Worm (Caenorhabditis elegans) whole organism, L3 larva: ENCODE data around the gene T09B9.4.

Experiments used
- ceh-82 ChIP-seq: fragments of 150-350 bp; optimal IDR thresholded peaks from 2 replicates; lab custom pipeline; 2014; ENCODE audit warnings: missing biosample characterization, missing genetic modification characterization
- lin-39 ChIP-seq: fragments of 150-350 bp; optimal IDR thresholded peaks from 2 replicates; lab custom pipeline; 2018; ENCODE audit warnings: missing biosample characterization, missing genetic modification reagents, missing genetic modification characterization
- pha-4 ChIP-seq: fragments of 150-350 bp; optimal IDR thresholded peaks from 2 replicates; lab custom pipeline; 2014; ENCODE audit warnings: missing biosample characterization, missing genetic modification reagents, missing genetic modification characterization
- skn-1 ChIP-seq: fragments of 150-350 bp; optimal IDR thresholded peaks from 2 replicates; lab custom pipeline; 2014; ENCODE audit warnings: missing biosample characterization, missing genetic modification characterization
- zag-1 ChIP-seq: fragments of 150-350 bp; optimal IDR thresholded peaks from 2 replicates; lab custom pipeline; 2014; ENCODE audit warnings: missing biosample characterization, missing genetic modification characterization

ce11 chrX:9822606-9823264 is 48.6 kb upstream of the T09B9.4 start:
- peak; percentile 95 for TF ChIP-seq skn-1 (tag; lab: Kevin White, UChicago)
- TF ChIP-seq pha-4 (tag; lab: Kevin White, UChicago), result no peak
- TF ChIP-seq lin-39 (tag; lab: Kevin White, UChicago), result peak; percentile 52
- no peak for TF ChIP-seq ceh-82
- no peak for TF ChIP-seq zag-1
